In the genomic region with DNA sequence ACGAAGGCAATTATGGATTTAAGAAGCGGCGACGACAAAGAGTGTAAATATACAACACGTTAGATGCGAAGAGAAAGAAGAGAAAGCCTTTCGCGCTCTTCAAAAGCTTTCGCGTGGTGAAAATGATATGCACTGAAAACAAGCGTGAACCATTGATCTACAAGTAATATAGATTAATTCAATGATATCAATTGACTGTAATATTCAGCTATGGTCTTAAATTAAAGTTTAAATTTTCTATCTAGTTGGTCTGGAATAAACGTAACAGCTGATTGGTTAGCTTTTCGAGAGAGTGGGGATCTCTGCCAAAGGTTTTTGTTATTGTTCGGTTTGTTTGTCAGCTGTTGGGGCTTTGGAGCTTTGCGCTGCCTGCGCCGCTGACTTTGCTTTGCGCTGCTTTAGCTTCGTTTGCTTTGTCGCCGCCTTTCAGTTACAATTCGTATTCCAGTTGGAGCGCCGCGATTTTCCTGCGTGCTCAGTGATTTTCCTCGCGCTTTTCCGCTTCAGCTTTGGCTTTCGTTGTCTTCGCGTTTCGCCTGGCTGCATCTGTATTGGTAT, we compare ENCODE assay signal across 2 fruit fly cellular contexts.
A peak's percentile ranks its signal among the peaks of the same experiment; 100 is the strongest.
TF ChIP-seq lines count a peak whose summit lies in the region.

No protein-coding gene starts in this region.

TF ChIP-seq in whole organism, embryonic, 481 proteins besides CTCF, POLR2A, EP300 and RAD21 (continued from another document and continues in another):
- TF ChIP-seq CG6791 (GFP tag; IDR thresholded peaks at IDR 0.05; lab: Robert Waterston, UW; ENCODE audit: partially characterized antibody) (no peak), fd64A (GFP tag; optimal IDR thresholded peaks at IDR 0.05; lab: Kevin White, UChicago) (peak; percentile 12), Scr (GFP tag; IDR thresholded peaks at IDR 0.05; lab: Robert Waterston, UW; ENCODE audit: partially characterized antibody) (no peak), CG15011 (GFP tag; optimal IDR thresholded peaks at IDR 0.05; lab: Kevin White, UChicago) (no peak), vvl (GFP tag; IDR thresholded peaks at IDR 0.05; lab: Robert Waterston, UW) (peak; percentile 34; the same call in 1 of the 2 replicates), CG4820 (GFP tag; optimal IDR thresholded peaks at IDR 0.05; lab: Kevin White, UChicago) (no peak), jing (GFP tag; optimal IDR thresholded peaks at IDR 0.05; lab: Kevin White, UChicago) (no peak), CG1603 (tag; optimal IDR thresholded peaks at IDR 0.05; lab: Kevin White, UChicago) (peak; percentile 32), H2.0 (GFP tag; IDR thresholded peaks at IDR 0.05; lab: Robert Waterston, UW) (no peak), sim (GFP tag; IDR thresholded peaks at IDR 0.05; lab: Robert Waterston, UW) (no peak), sisA (GFP tag; IDR thresholded peaks at IDR 0.05; lab: Robert Waterston, UW) (no peak), CG4328 (GFP tag; optimal IDR thresholded peaks at IDR 0.05; lab: Kevin White, UChicago) (peak; percentile 15), CG9437 (GFP tag; optimal IDR thresholded peaks at IDR 0.05; lab: Kevin White, UChicago) (no peak), crol (GFP tag; IDR thresholded peaks at IDR 0.05; lab: Robert Waterston, UW) (no peak), gce (GFP tag; IDR thresholded peaks at IDR 0.05; lab: Robert Waterston, UW) (no peak), nerfin-1 (tag; optimal IDR thresholded peaks at IDR 0.05; lab: Kevin White, UChicago) (no peak), Atf6 (GFP tag; IDR thresholded peaks at IDR 0.05; lab: Robert Waterston, UW) (no peak), croc (GFP tag; conservative IDR thresholded peaks at IDR 0.05; lab: Robert Waterston, UW) (no peak), abd-A (tag; optimal IDR thresholded peaks at IDR 0.05; lab: Kevin White, UChicago) (no peak), prd (optimal IDR thresholded peaks at IDR 0.05; lab: Kevin White, UChicago) (no peak), prd (GFP tag; IDR thresholded peaks at IDR 0.05; lab: Robert Waterston, UW) (no peak), CG7357 (GFP tag; IDR thresholded peaks at IDR 0.05; lab: Robert Waterston, UW) (no peak), CG6272 (GFP tag; IDR thresholded peaks at IDR 0.05; lab: Robert Waterston, UW) (no peak), eyg (GFP tag; optimal IDR thresholded peaks at IDR 0.05; lab: Kevin White, UChicago) (no peak), danr (GFP tag; IDR thresholded peaks at IDR 0.05; lab: Robert Waterston, UW) (no peak), CG12155 (GFP tag; optimal IDR thresholded peaks at IDR 0.05; lab: Kevin White, UChicago) (no peak), fu2 (GFP tag; optimal IDR thresholded peaks at IDR 0.05; lab: Kevin White, UChicago) (no peak), CG10462 (GFP tag; optimal IDR thresholded peaks at IDR 0.05; lab: Kevin White, UChicago) (no peak), CG11093 (GFP tag; IDR thresholded peaks at IDR 0.05; lab: Robert Waterston, UW) (no peak), luna (GFP tag; optimal IDR thresholded peaks at IDR 0.05; lab: Kevin White, UChicago) (no peak), Max (GFP tag; optimal IDR thresholded peaks at IDR 0.05; lab: Kevin White, UChicago) (no peak), salm (tag; optimal IDR thresholded peaks at IDR 0.05; lab: Kevin White, UChicago) (no peak), GATAe (GFP tag; conservative IDR thresholded peaks at IDR 0.05; lab: Robert Waterston, UW) (no peak), vnd (GFP tag; IDR thresholded peaks at IDR 0.05; lab: Robert Waterston, UW; ENCODE audit: partially characterized antibody) (no peak), sr (GFP tag; IDR thresholded peaks at IDR 0.05; lab: Robert Waterston, UW) (no peak), tll (GFP tag; optimal IDR thresholded peaks at IDR 0.05; lab: Kevin White, UChicago) (no peak), CG14667 (GFP tag; IDR thresholded peaks at IDR 0.05; lab: Robert Waterston, UW) (no peak), cato (GFP tag; optimal IDR thresholded peaks at IDR 0.05; lab: Kevin White, UChicago; ENCODE audit: borderline replicate concordance) (no peak), CG4360 (GFP tag; IDR thresholded peaks at IDR 0.05; lab: Robert Waterston, UW) (0 out of 2 replicates have a peak, but pooled peaks have one; percentile 6), CG10321 (GFP tag; IDR thresholded peaks at IDR 0.05; lab: Robert Waterston, UW) (no peak), CG4617 (GFP tag; optimal IDR thresholded peaks at IDR 0.05; lab: Kevin White, UChicago; ENCODE audit: borderline replicate concordance) (no peak), gem (tag; optimal IDR thresholded peaks at IDR 0.05; lab: Kevin White, UChicago) (peak; percentile 30), CG10654 (GFP tag; optimal IDR thresholded peaks at IDR 0.05; lab: Kevin White, UChicago) (no peak), gt (GFP tag; IDR thresholded peaks at IDR 0.05; lab: Robert Waterston, UW) (no peak), Taf1 (GFP tag; IDR thresholded peaks at IDR 0.05; lab: Robert Waterston, UW) (no peak), dm (GFP tag; optimal IDR thresholded peaks at IDR 0.05; lab: Kevin White, UChicago) (no peak), cad (GFP tag; optimal IDR thresholded peaks at IDR 0.05; lab: Kevin White, UChicago) (no peak), br (optimal IDR thresholded peaks at IDR 0.05; lab: Kevin White, UChicago) (no peak), CG12236 (GFP tag; optimal IDR thresholded peaks at IDR 0.05; lab: Kevin White, UChicago) (no peak), zfh1 (GFP tag; IDR thresholded peaks at IDR 0.05; lab: Robert Waterston, UW) (0 out of 3 replicates have a peak, but pooled peaks have one; percentile 2), Doc2 (GFP tag; IDR thresholded peaks at IDR 0.05; lab: Robert Waterston, UW) (no peak), tap (tag; optimal IDR thresholded peaks at IDR 0.05; lab: Kevin White, UChicago) (peak; percentile 16), crp (GFP tag; optimal IDR thresholded peaks at IDR 0.05; lab: Kevin White, UChicago) (peak in 1 of 2 experiments; percentile 80), Ravus (GFP tag; IDR thresholded peaks at IDR 0.05; lab: Robert Waterston, UW) (no peak), bbx (GFP tag; IDR thresholded peaks at IDR 0.05; lab: Robert Waterston, UW; ENCODE audit: partially characterized antibody) (no peak; the same call in 1 of the 2 replicates), BEAF-32 (GFP tag; optimal IDR thresholded peaks at IDR 0.05; lab: Kevin White, UChicago) (no peak), CG11560 (tag; IDR thresholded peaks at IDR 0.05; lab: Robert Waterston, UW) (no peak), NFAT (GFP tag; IDR thresholded peaks at IDR 0.05; lab: Robert Waterston, UW) (no peak), Antp (GFP tag; optimal IDR thresholded peaks at IDR 0.05; lab: Kevin White, UChicago) (no peak), unpg (GFP tag; optimal IDR thresholded peaks at IDR 0.05; lab: Kevin White, UChicago) (no peak), CG42726 (GFP tag; IDR thresholded peaks at IDR 0.05; lab: Robert Waterston, UW; ENCODE audit: partially characterized antibody) (no peak), CG12104 (GFP tag; optimal IDR thresholded peaks at IDR 0.05; lab: Kevin White, UChicago) (no peak), CG8924 (tag; optimal IDR thresholded peaks at IDR 0.05; lab: Kevin White, UChicago) (peak; percentile 8), Six4 (GFP tag; optimal IDR thresholded peaks at IDR 0.05; lab: Kevin White, UChicago) (no peak)

TF ChIP-seq in whole organism, prepupa, 60 proteins besides CTCF, POLR2A, EP300 and RAD21 (continued from another document):
- TF ChIP-seq CG8119 (GFP tag; IDR thresholded peaks at IDR 0.05; lab: Robert Waterston, UW): peak; percentile 84; the same call in 2 of the 3 replicates
- no peak for TF ChIP-seq Blimp-1 (GFP tag; optimal IDR thresholded peaks at IDR 0.05; lab: Kevin White, UChicago)
- TF ChIP-seq Eip78C (GFP tag; lab: Kevin White, UChicago): peak; percentile 87
- no peak for TF ChIP-seq Gug (GFP tag; IDR thresholded peaks at IDR 0.05; lab: Robert Waterston, UW)
- peak; percentile 61 for TF ChIP-seq Met (GFP tag; optimal IDR thresholded peaks at IDR 0.05; lab: Kevin White, UChicago)
- peak; percentile 18 for TF ChIP-seq Ets96B (tag; optimal IDR thresholded peaks at IDR 0.05; lab: Kevin White, UChicago)
- TF ChIP-seq CG11902 (GFP tag; optimal IDR thresholded peaks at IDR 0.05; lab: Kevin White, UChicago): no peak
TF ChIP-seq in whole organism, prepupa: peak in this region for 42.
